Worm (Caenorhabditis elegans): Measurements from ENCODE around the gene ztf-28.

- TF ChIP-seq elt-1 (tag; optimal IDR thresholded peaks at IDR 0.05; ENCODE audit: borderline replicate concordance, insufficient read depth) (no peak), nhr-237 (tag; optimal IDR thresholded peaks at IDR 0.05) (no peak), unc-120 (tag; optimal IDR thresholded peaks at IDR 0.05; ENCODE audit: poor library complexity, severe bottlenecking) (no peak), blmp-1 (tag; optimal IDR thresholded peaks at IDR 0.05) (no peak), nhr-12 (tag; optimal IDR thresholded peaks at IDR 0.05) (no peak), ztf-11 (tag; optimal IDR thresholded peaks at IDR 0.05) (no peak), snpc-4 (tag; optimal IDR thresholded peaks at IDR 0.05) (no peak), elt-3 (tag; optimal IDR thresholded peaks at IDR 0.05) (no peak), lin-32 (GFP tag; optimal IDR thresholded peaks at IDR 0.05) (no peak), unc-39 (tag; optimal IDR thresholded peaks at IDR 0.05) (no peak), unc-62 (GFP tag; optimal IDR thresholded peaks at IDR 0.05) (no peak), lsy-2 (tag; optimal IDR thresholded peaks at IDR 0.05) (peak; percentile 0), mep-1 (tag; optimal IDR thresholded peaks at IDR 0.05) (no peak)
Measured at ce11 chrV:2126996-2127585, 36.6 kb downstream of the ztf-28 start, which contains the start of gene ldp-1.

All from whole organism, mixed stage, embryonic.